Worm (Caenorhabditis elegans) whole organism, L2 larva: ENCODE measurements around the gene F53A9.9.

Experiments
- Y55F3AM.14 ChIP-seq: fragments of 200-800 bp; sonication (Bioruptor generic); optimal IDR thresholded peaks from 2 replicates; lab custom pipeline; 2018; ENCODE audit warnings: mild to moderate bottlenecking, missing genetic modification characterization, missing compliant biosample characterization
- blmp-1 ChIP-seq: sonication (generic microtip); optimal IDR thresholded peaks from 2 replicates; lab custom pipeline; 2017; ENCODE audit warnings: missing genetic modification characterization, mild to moderate bottlenecking, missing compliant biosample characterization, antibody characterized with exemption, moderate library complexity; ENCODE audit not compliant: insufficient read depth
- crh-2 ChIP-seq: sonication (generic microtip); optimal IDR thresholded peaks from 2 replicates; lab custom pipeline; 2017; ENCODE audit warnings: missing biosample characterization, missing genetic modification characterization
- dmd-4 ChIP-seq: sonication (generic microtip); optimal IDR thresholded peaks from 2 replicates; lab custom pipeline; 2017; ENCODE audit warnings: missing biosample characterization, missing genetic modification characterization
- egl-27 ChIP-seq: sonication (generic microtip); optimal IDR thresholded peaks from 3 replicates; lab custom pipeline; 2017; ENCODE audit warnings: missing biosample characterization, missing genetic modification reagents, missing genetic modification characterization
- elt-3 ChIP-seq: sonication (generic microtip); optimal IDR thresholded peaks from 2 replicates; lab custom pipeline; 2017; ENCODE audit warnings: missing biosample characterization, missing genetic modification characterization
- fos-1 ChIP-seq: fragments of 150-350 bp; optimal IDR thresholded peaks from 2 replicates; lab custom pipeline; 2014; ENCODE audit warnings: missing biosample characterization, missing genetic modification characterization
- lin-13 ChIP-seq: fragments of 150-350 bp; optimal IDR thresholded peaks from 2 replicates; lab custom pipeline; 2014; ENCODE audit warnings: missing biosample characterization, missing genetic modification reagents, missing genetic modification characterization
- lin-39 ChIP-seq: fragments of 150-350 bp; optimal IDR thresholded peaks from 2 replicates; lab custom pipeline; 2014; ENCODE audit warnings: missing biosample characterization, missing genetic modification reagents, missing genetic modification characterization
- mab-5 ChIP-seq: fragments of 150-350 bp; optimal IDR thresholded peaks from 2 replicates; lab custom pipeline; 2014; ENCODE audit warnings: missing biosample characterization, missing genetic modification characterization
- mbf-1 ChIP-seq: sonication (generic microtip); optimal IDR thresholded peaks from 2 replicates; lab custom pipeline; 2017; ENCODE audit warnings: missing biosample characterization, missing genetic modification characterization
- mdl-1 ChIP-seq, 2 experiments: fragments of 150-350 bp in 1 of 2; sonication (generic microtip) in 1 of 2; optimal IDR thresholded peaks; 2 replicates each; lab custom pipeline; 2017; ENCODE audit warnings: missing biosample characterization in 2 of 2, missing genetic modification characterization in 2 of 2
- nhr-11 ChIP-seq: fragments of 150-350 bp; optimal IDR thresholded peaks from 2 replicates; lab custom pipeline; 2014; ENCODE audit warnings: missing biosample characterization, missing genetic modification characterization
- nhr-129 ChIP-seq: fragments of 150-350 bp; optimal IDR thresholded peaks from 2 replicates; lab custom pipeline; 2014; ENCODE audit warnings: missing biosample characterization, missing genetic modification characterization
- nhr-25 ChIP-seq: fragments of 150-350 bp; sonication (generic microtip); optimal IDR thresholded peaks from 3 replicates; lab custom pipeline; 2014; ENCODE audit warnings: missing biosample characterization, missing genetic modification characterization
- ztf-1 ChIP-seq: fragments of 200-800 bp; sonication (Bioruptor generic); conservative IDR thresholded peaks from 2 replicates; pipeline ENCODE4 v1.3.6; 2022; ENCODE audit warnings: missing genetic modification characterization, missing compliant biosample characterization

The F53A9.9 gene

DNA sequence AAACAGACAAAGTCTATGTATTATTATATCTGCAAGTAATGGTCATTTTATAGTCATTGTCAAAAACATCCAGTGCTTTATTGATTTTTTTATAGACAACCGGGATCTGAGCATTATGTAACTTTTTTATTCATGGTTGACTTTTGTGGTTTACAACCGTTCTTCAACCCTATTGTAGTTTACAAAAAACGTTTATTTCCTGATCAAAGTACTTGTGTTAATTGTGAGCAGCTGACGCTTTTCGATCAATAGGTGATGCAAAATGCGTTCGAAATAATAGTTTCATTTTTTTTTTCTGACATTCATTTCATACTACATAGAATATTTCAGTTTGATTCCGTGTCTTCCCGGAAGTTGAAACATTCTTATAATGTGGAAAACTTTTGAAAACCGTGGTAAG, 47.8 kb downstream of the F53A9.9 start, which contains the start of the genes K09E2.2 and K09E2.3:
TSS of gene K09E2.2 (plus strand) at position 301 of the 400 bp plus-strand sequence.
TSS of gene K09E2.3 (plus strand) at position 325 of the 400 bp plus-strand sequence.
- TF ChIP-seq mdl-1 (tag; optimal IDR thresholded peaks at IDR 0.05; lab: Kevin White, UChicago) (no peak), Y55F3AM.14 (GFP tag; lab: Kevin White, UChicago) (no peak), blmp-1 (tag; lab: Kevin White, UChicago) (no peak), nhr-25 (tag; lab: Kevin White, UChicago) (no peak), egl-27 (no peak), lin-39 (tag; lab: Kevin White, UChicago) (no peak), dmd-4 (tag; lab: Kevin White, UChicago) (no peak), nhr-129 (tag; lab: Kevin White, UChicago) (no peak), fos-1 (tag; lab: Kevin White, UChicago) (no peak), elt-3 (no peak), crh-2 (no peak), mbf-1 (tag; lab: Kevin White, UChicago) (no peak), mab-5 (tag; lab: Kevin White, UChicago) (no peak), ztf-1 (GFP tag; lab: Robert Waterston, UW) (no peak), nhr-11 (tag; lab: Kevin White, UChicago) (no peak), lin-13 (GFP tag; lab: Kevin White, UChicago) (no peak)
